Worm (Caenorhabditis elegans) whole organism, late embryonic: ENCODE measurements around the gene C01G6.9.

ENCODE experiments used
- ceh-31 ChIP-seq: sonication (generic microtip); optimal IDR thresholded peaks from 2 replicates; lab custom pipeline; 2016; ENCODE audit warnings: missing genetic modification characterization, missing compliant biosample characterization
- ceh-34 ChIP-seq: sonication (generic microtip); optimal IDR thresholded peaks from 2 replicates; lab custom pipeline; 2016; ENCODE audit warnings: mild to moderate bottlenecking, missing genetic modification characterization, missing compliant biosample characterization
- ceh-45 ChIP-seq: fragments of 200-800 bp; sonication (Bioruptor generic); IDR thresholded peaks from 2 replicates; pipeline ENCODE4 v1.3.6; 2022; ENCODE audit warnings: missing genetic modification reagents, missing genetic modification characterization, missing compliant biosample characterization
- ets-4 ChIP-seq: sonication (generic microtip); optimal IDR thresholded peaks from 2 replicates; lab custom pipeline; 2016; ENCODE audit warnings: missing genetic modification characterization, missing compliant biosample characterization
- fkh-6 ChIP-seq: sonication (generic microtip); optimal IDR thresholded peaks from 2 replicates; lab custom pipeline; 2016; ENCODE audit warnings: missing genetic modification characterization, missing compliant biosample characterization
- hlh-15 ChIP-seq: sonication (generic microtip); optimal IDR thresholded peaks from 2 replicates; lab custom pipeline; 2016; ENCODE audit warnings: missing genetic modification characterization, missing compliant biosample characterization
- pat-9 ChIP-seq: fragments of 200-800 bp; sonication (Bioruptor generic); optimal IDR thresholded peaks from 2 replicates; lab custom pipeline; 2018; ENCODE audit warnings: mild to moderate bottlenecking, missing genetic modification characterization, moderate library complexity, missing compliant biosample characterization
- unc-3 ChIP-seq, 2 experiments: fragments of 200-800 bp in 1 of 2; sonication (Bioruptor generic) in 1 of 2; sonication (generic microtip) in 1 of 2; conservative IDR thresholded peaks in 1 of 2; optimal IDR thresholded peaks in 1 of 2; 2 replicates each; pipeline versions ENCODE4 v1.3.6 to Lab custom; 2016 to 2022; ENCODE audit warnings: missing compliant biosample characterization in 2 of 2, missing genetic modification characterization in 2 of 2, missing genetic modification reagents in 1 of 2

DNA sequence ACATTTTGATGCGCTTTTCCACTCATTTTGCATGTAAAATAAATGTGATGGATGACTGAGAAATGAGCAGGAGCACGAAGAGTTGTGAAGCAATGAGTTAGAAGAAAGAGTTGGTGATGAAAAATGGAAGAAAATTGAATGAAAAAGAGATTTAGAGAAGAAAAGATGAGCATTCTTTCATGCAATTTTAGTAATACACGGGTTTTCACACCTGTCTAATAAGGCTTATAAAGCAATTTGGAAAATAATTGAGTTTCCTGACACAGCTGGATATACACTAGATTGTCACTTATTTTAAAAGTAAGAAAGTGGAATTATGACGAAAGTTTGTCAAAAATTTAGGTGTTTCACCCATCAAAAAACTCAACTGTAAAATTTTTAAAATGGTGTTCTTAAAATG is 15.2 kb upstream of the C01G6.9 start:
- TF ChIP-seq fkh-6 (tag; lab: Kevin White, UChicago) (no peak), pat-9 (no peak), unc-3 (GFP tag; conservative IDR thresholded peaks at IDR 0.05; lab: Robert Waterston, UW) (no peak), unc-3 (tag; optimal IDR thresholded peaks at IDR 0.05; lab: Kevin White, UChicago) (no peak), ceh-34 (tag; lab: Kevin White, UChicago) (no peak), ets-4 (tag; lab: Kevin White, UChicago) (no peak), ceh-45 (no peak), hlh-15 (tag; lab: Kevin White, UChicago) (no peak), ceh-31 (tag; lab: Kevin White, UChicago) (no peak)
